Worm (Caenorhabditis elegans): ENCODE measurements around the gene ttll-4.

ce11 chrIII:10120076-10120831, 3.7 kb upstream of the ttll-4 start, which contains the start of the genes gtf-2H3 and ham-3:
- TF ChIP-seq dao-5 (tag; optimal IDR thresholded peaks at IDR 0.05) (no peak), him-1 (tag; optimal IDR thresholded peaks at IDR 0.05) (no peak), W03F9.2 (tag; optimal IDR thresholded peaks at IDR 0.05) (peak; percentile 24)
